Fruit fly (Drosophila melanogaster): ENCODE data around the gene Npc1a.

Gene Npc1a

dm6 chr2L:10220501-10221386 is at the start of gene Npc1a, which contains the start of gene Prosalpha6 (continued):
- TF ChIP-seq CG17385 (GFP tag; optimal IDR thresholded peaks at IDR 0.05) (peak; percentile 20), CG10431 (GFP tag; optimal IDR thresholded peaks at IDR 0.05) (no peak), chn (GFP tag; optimal IDR thresholded peaks at IDR 0.05) (no peak), CG17359 (tag; optimal IDR thresholded peaks at IDR 0.05) (no peak), CG18764 (GFP tag; optimal IDR thresholded peaks at IDR 0.05) (no peak), CG13624 (GFP tag; optimal IDR thresholded peaks at IDR 0.05) (no peak), Dbx (GFP tag; IDR thresholded peaks at IDR 0.05) (no peak), MTF-1 (GFP tag; optimal IDR thresholded peaks at IDR 0.05; ENCODE audit: borderline replicate concordance) (no peak), knrl (GFP tag; IDR thresholded peaks at IDR 0.05; ENCODE audit: partially characterized antibody) (peak; percentile 74), CG6272 (GFP tag; IDR thresholded peaks at IDR 0.05) (no peak), cas (GFP tag; IDR thresholded peaks at IDR 0.05) (no peak), E2f1 (GFP tag; IDR thresholded peaks at IDR 0.05) (no peak), ftz-f1 (GFP tag; optimal IDR thresholded peaks at IDR 0.05) (no peak), CG6813 (GFP tag; optimal IDR thresholded peaks at IDR 0.05) (no peak), nom (GFP tag; optimal IDR thresholded peaks at IDR 0.05) (no peak), emc (GFP tag; optimal IDR thresholded peaks at IDR 0.05) (no peak), CG9817 (tag; optimal IDR thresholded peaks at IDR 0.05) (no peak), C15 (GFP tag; IDR thresholded peaks at IDR 0.05) (no peak), Mes4 (GFP tag; optimal IDR thresholded peaks at IDR 0.05) (no peak), CG7786 (GFP tag; optimal IDR thresholded peaks at IDR 0.05) (no peak), Abd-B (GFP tag; optimal IDR thresholded peaks at IDR 0.05) (no peak), CG9437 (GFP tag; optimal IDR thresholded peaks at IDR 0.05) (peak; percentile 72), dati (GFP tag; IDR thresholded peaks at IDR 0.05) (no peak), CG4730 (GFP tag; IDR thresholded peaks at IDR 0.05) (no peak), sob (GFP tag; IDR thresholded peaks at IDR 0.05) (no peak), CG7928 (GFP tag; optimal IDR thresholded peaks at IDR 0.05) (no peak), br (optimal IDR thresholded peaks at IDR 0.05) (no peak), stc (GFP tag; IDR thresholded peaks at IDR 0.05) (no peak), MBD-R2 (GFP tag; IDR thresholded peaks at IDR 0.05) (no peak), corto (GFP tag; optimal IDR thresholded peaks at IDR 0.05) (no peak), CG17612 (GFP tag; IDR thresholded peaks at IDR 0.05) (no peak), dmrt11E (tag; optimal IDR thresholded peaks at IDR 0.05) (peak; percentile 32), ssp (GFP tag; IDR thresholded peaks at IDR 0.05) (peak; percentile 68), CG7271 (tag; optimal IDR thresholded peaks at IDR 0.05) (no peak), CG34422 (GFP tag; IDR thresholded peaks at IDR 0.05) (peak; percentile 34; the same call in 1 of the 3 replicates), Dll (GFP tag; IDR thresholded peaks at IDR 0.05; ENCODE audit: partially characterized antibody) (peak; percentile 66; the same call in 2 of the 4 replicates), lilli (GFP tag; optimal IDR thresholded peaks at IDR 0.05) (peak; percentile 28), NfI (GFP tag; optimal IDR thresholded peaks at IDR 0.05) (no peak), Kr (GFP tag; optimal IDR thresholded peaks at IDR 0.05) (no peak), Meics (GFP tag; optimal IDR thresholded peaks at IDR 0.05) (no peak), ranshi (GFP tag; IDR thresholded peaks at IDR 0.05) (no peak), CG10209 (GFP tag; optimal IDR thresholded peaks at IDR 0.05) (no peak), CG6254 (GFP tag; optimal IDR thresholded peaks at IDR 0.05) (peak; percentile 53), CG12071 (GFP tag; optimal IDR thresholded peaks at IDR 0.05) (no peak), prd (optimal IDR thresholded peaks at IDR 0.05) (no peak), prd (GFP tag; IDR thresholded peaks at IDR 0.05) (no peak), CG33213 (GFP tag; optimal IDR thresholded peaks at IDR 0.05) (no peak), CG9797 (GFP tag; optimal IDR thresholded peaks at IDR 0.05) (peak; percentile 42), E2f2 (GFP tag; IDR thresholded peaks at IDR 0.05) (no peak; the same call in 1 of the 2 replicates), gsb-n (tag; optimal IDR thresholded peaks at IDR 0.05) (no peak)
